Fruit fly (Drosophila melanogaster): Measurements from ENCODE around the gene Grp170.

DNA sequence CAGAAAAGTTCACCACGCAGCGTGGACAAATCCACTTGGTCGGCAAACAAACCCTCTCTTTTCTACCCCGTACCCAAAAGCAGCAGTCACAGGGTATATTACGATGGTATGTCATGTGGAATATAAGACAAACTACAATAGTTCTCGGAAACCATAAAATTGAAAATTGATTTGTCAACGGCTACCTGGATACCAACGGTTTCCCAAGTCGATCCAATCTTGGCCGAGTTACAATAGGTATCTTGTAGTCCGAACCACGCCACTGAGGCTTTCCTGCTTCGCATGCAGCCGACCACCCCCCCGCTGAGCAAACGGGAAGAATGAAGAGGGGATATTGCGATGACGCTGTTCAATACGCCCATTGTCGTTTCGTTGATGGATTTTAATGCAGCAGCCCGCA lies 43.5 kb upstream of the Grp170 start:
- no peak for TF ChIP-seq CTCF (optimal IDR thresholded peaks at IDR 0.05)
- TF ChIP-seq CG8478 (optimal IDR thresholded peaks at IDR 0.05), result no peak
